Worm (Caenorhabditis elegans): ENCODE measurements around the gene nhr-36.

Gene nhr-36

DNA sequence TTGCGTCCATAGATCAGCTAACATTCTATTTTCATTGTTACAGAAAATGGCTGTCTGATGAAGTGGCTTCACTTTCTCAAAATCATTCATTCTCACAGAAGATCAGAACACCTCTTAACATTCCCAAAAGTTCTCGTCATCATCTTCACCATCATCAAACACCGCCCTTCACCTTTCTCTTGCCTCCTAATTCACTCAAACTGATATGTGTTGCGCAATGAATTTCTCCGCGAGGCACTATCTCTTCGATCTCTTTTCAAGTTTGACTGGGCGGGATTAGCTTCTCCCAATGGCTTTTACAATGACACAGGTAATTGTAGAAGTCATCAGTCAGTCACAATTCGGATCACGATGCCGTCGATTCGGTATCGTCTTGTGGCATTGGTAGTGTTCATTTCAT is 39.8 kb downstream of the nhr-36 start, which contains the start of gene grd-6:
Gene grd-6, plus strand, starts transcription at position 301 of the 400 bp plus-strand sequence.
- TF ChIP-seq nhr-25 (tag; optimal IDR thresholded peaks at IDR 0.05), result peak; percentile 25
- no peak for TF ChIP-seq nhr-23 (tag; optimal IDR thresholded peaks at IDR 0.05)

DNA sequence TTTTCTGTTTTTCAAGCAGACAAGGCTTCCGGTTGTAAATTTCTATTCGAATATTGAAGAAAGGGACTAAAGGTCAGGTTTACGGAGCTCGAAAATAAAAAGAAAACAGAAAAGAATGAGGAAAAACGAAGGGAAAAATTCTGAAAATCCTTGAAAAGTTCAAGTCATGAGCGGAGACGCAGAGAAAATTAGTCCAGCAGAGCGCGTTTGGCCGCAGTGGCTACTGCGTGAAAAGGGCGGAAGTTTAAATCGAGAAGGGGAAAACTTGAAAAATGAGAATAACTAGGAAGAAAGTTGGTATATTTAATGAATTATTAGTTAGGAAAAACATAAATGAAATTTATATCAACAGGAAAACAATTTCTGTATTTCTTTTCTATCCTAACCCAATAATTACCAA is 40.9 kb downstream of the nhr-36 start:
- TF ChIP-seq ztf-11 (tag; optimal IDR thresholded peaks at IDR 0.05) (no peak), nfya-1 (tag; optimal IDR thresholded peaks at IDR 0.05; ENCODE audit: insufficient read depth) (peak; percentile 79), hmg-11 (tag; optimal IDR thresholded peaks at IDR 0.05) (peak; percentile 28), nhr-28 (tag; optimal IDR thresholded peaks at IDR 0.05) (no peak), ama-1 (optimal IDR thresholded peaks at IDR 0.05) (no peak), unc-62 (GFP tag; optimal IDR thresholded peaks at IDR 0.05) (no peak), nhr-25 (tag; optimal IDR thresholded peaks at IDR 0.05) (peak; percentile 55), skn-1 (tag; optimal IDR thresholded peaks at IDR 0.05) (peak; percentile 46), daf-12 (tag; optimal IDR thresholded peaks at IDR 0.05) (no peak), eor-1 (tag; optimal IDR thresholded peaks at IDR 0.05) (no peak), elt-2 (tag; optimal IDR thresholded peaks at IDR 0.05) (peak; percentile 44), egl-5 (tag; optimal IDR thresholded peaks at IDR 0.05) (peak; percentile 28), nhr-23 (tag; optimal IDR thresholded peaks at IDR 0.05) (peak; percentile 51), unc-39 (tag; optimal IDR thresholded peaks at IDR 0.05) (no peak), nhr-43 (tag; optimal IDR thresholded peaks at IDR 0.05; ENCODE audit: poor library complexity, severe bottlenecking) (no peak), tbx-2 (tag; optimal IDR thresholded peaks at IDR 0.05) (no peak), ceh-9 (tag; optimal IDR thresholded peaks at IDR 0.05) (no peak), pha-4 (tag; optimal IDR thresholded peaks at IDR 0.05) (peak; percentile 77), lin-15B (tag; optimal IDR thresholded peaks at IDR 0.05) (peak; percentile 75), pqm-1 (tag; optimal IDR thresholded peaks at IDR 0.05) (peak; percentile 21)

DNA sequence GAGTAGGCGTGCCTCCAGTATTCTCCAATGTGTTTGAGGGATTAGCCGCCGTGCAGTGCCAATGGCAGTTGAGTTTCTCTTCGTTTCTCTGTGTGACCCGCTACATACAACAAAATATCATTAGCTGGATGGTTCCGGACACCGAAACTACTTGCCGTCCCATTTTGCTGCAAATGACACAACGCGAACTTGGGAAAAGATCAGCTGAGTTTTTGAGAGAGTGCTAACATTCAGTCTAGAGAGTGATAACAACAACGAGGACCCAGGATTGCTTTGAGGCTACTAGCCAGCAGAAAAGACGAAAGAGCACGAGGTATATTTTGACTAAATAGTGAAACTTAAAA is 42.0 kb downstream of the nhr-36 start:
- TF ChIP-seq egl-27 (tag; optimal IDR thresholded peaks at IDR 0.05) (no peak), ceh-9 (tag; optimal IDR thresholded peaks at IDR 0.05) (no peak), ceh-16 (tag; optimal IDR thresholded peaks at IDR 0.05) (no peak), lin-39 (tag; optimal IDR thresholded peaks at IDR 0.05) (no peak), nhr-11 (tag; optimal IDR thresholded peaks at IDR 0.05) (no peak), daf-12 (tag; optimal IDR thresholded peaks at IDR 0.05) (no peak), fkh-10 (GFP tag; optimal IDR thresholded peaks at IDR 0.05) (no peak), pqm-1 (tag; optimal IDR thresholded peaks at IDR 0.05) (no peak), nhr-28 (tag; optimal IDR thresholded peaks at IDR 0.05) (no peak), lin-15B (tag; optimal IDR thresholded peaks at IDR 0.05) (no peak), nhr-25 (tag; optimal IDR thresholded peaks at IDR 0.05) (no peak), nhr-43 (tag; optimal IDR thresholded peaks at IDR 0.05; ENCODE audit: poor library complexity, severe bottlenecking) (no peak), mdl-1 (tag; optimal IDR thresholded peaks at IDR 0.05) (no peak), egl-5 (tag; optimal IDR thresholded peaks at IDR 0.05) (no peak), nhr-12 (tag; optimal IDR thresholded peaks at IDR 0.05) (no peak), elt-3 (tag; optimal IDR thresholded peaks at IDR 0.05) (no peak), ceh-82 (tag; optimal IDR thresholded peaks at IDR 0.05) (no peak), snpc-4 (tag; optimal IDR thresholded peaks at IDR 0.05) (no peak)

DNA sequence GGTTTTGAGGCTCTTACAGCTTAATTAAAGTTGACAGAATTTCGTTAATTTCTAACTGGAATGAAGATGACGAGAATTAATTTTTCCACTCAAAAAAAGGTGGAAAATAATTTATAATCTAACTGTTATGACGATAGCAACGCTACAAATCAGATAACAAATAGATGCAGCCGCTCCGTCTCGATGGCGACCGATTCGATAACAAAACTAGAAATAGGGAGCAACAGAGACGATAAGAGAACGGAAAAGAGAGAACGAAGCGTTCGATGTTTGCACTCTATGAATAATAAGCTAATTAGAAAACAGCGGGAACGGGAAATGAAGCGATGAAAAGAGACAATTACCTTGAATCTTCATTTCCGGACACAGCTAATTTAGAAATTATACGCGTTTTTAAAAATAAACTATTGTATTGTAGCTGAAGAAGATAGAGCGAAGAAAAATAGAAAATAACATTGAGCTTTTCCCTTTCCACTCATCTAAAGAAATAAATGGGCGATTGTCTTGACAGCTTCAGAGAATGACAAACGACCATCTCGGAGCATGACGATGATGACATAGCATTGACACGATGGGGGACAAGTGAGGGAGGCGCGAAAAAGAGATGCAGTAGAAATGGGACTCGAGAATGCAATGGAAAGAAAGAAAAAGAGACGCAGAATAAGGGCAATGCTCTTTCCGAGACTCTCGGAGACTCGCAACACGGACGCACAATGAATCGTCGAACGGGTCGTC is 42.6 kb downstream of the nhr-36 start:
- no peak for TF ChIP-seq fos-1 (tag; optimal IDR thresholded peaks at IDR 0.05)
- no peak for TF ChIP-seq ama-1 (optimal IDR thresholded peaks at IDR 0.05)
- TF ChIP-seq ZK546.5 (tag; optimal IDR thresholded peaks at IDR 0.05), result no peak
- no peak for TF ChIP-seq ceh-28 (tag; optimal IDR thresholded peaks at IDR 0.05)
- TF ChIP-seq fkh-10 (GFP tag; optimal IDR thresholded peaks at IDR 0.05), result no peak
- no peak for TF ChIP-seq hmg-11 (tag; optimal IDR thresholded peaks at IDR 0.05)
- no peak for TF ChIP-seq mdl-1 (tag; optimal IDR thresholded peaks at IDR 0.05)
- no peak for TF ChIP-seq R02D3.7 (tag; optimal IDR thresholded peaks at IDR 0.05)
- TF ChIP-seq zag-1 (tag; optimal IDR thresholded peaks at IDR 0.05), result no peak
- TF ChIP-seq nhr-77 (tag; optimal IDR thresholded peaks at IDR 0.05), result no peak
- TF ChIP-seq nfya-1 (tag; optimal IDR thresholded peaks at IDR 0.05; ENCODE audit: insufficient read depth), result peak; percentile 47
- TF ChIP-seq nhr-237 (tag; optimal IDR thresholded peaks at IDR 0.05), result no peak
- no peak for TF ChIP-seq ceh-9 (tag; optimal IDR thresholded peaks at IDR 0.05)
- no peak for TF ChIP-seq nhr-28 (tag; optimal IDR thresholded peaks at IDR 0.05)
- TF ChIP-seq nhr-11 (tag; optimal IDR thresholded peaks at IDR 0.05), result no peak
- TF ChIP-seq skn-1 (tag; optimal IDR thresholded peaks at IDR 0.05), result peak; percentile 67
- no peak for TF ChIP-seq sea-2 (GFP tag; optimal IDR thresholded peaks at IDR 0.05)
- TF ChIP-seq elt-2 (tag; optimal IDR thresholded peaks at IDR 0.05), result peak; percentile 77
- no peak for TF ChIP-seq tbx-2 (tag; optimal IDR thresholded peaks at IDR 0.05)
- TF ChIP-seq eor-1 (tag; optimal IDR thresholded peaks at IDR 0.05), result no peak
- no peak for TF ChIP-seq daf-12 (tag; optimal IDR thresholded peaks at IDR 0.05)
- TF ChIP-seq nhr-12 (tag; optimal IDR thresholded peaks at IDR 0.05), result no peak
- TF ChIP-seq ceh-16 (tag; optimal IDR thresholded peaks at IDR 0.05), result no peak
- TF ChIP-seq nhr-67 (tag; optimal IDR thresholded peaks at IDR 0.05), result no peak
- no peak for TF ChIP-seq aly-2 (tag; optimal IDR thresholded peaks at IDR 0.05)
- TF ChIP-seq egl-27 (tag; optimal IDR thresholded peaks at IDR 0.05), result no peak
- TF ChIP-seq lin-15B (tag; optimal IDR thresholded peaks at IDR 0.05), result peak; percentile 5
- TF ChIP-seq ztf-11 (tag; optimal IDR thresholded peaks at IDR 0.05), result no peak
- peak; percentile 92 for TF ChIP-seq unc-62 (GFP tag; optimal IDR thresholded peaks at IDR 0.05)
- no peak for TF ChIP-seq pha-4 (tag; optimal IDR thresholded peaks at IDR 0.05)
- no peak for TF ChIP-seq ztf-4 (tag; optimal IDR thresholded peaks at IDR 0.05)
- peak; percentile 13 for TF ChIP-seq snpc-4 (tag; optimal IDR thresholded peaks at IDR 0.05)
- no peak for TF ChIP-seq unc-39 (tag; optimal IDR thresholded peaks at IDR 0.05)
- TF ChIP-seq lin-39 (tag; optimal IDR thresholded peaks at IDR 0.05), result peak; percentile 71
- peak; percentile 45 for TF ChIP-seq pqm-1 (tag; optimal IDR thresholded peaks at IDR 0.05)

Measured in whole organism, L3 larva.